Worm (Caenorhabditis elegans) whole organism, young adult: Measurements from ENCODE around the gene fat-1.

Source experiments
- B0261.1 ChIP-seq: sonication (generic microtip); optimal IDR thresholded peaks from 2 replicates; lab custom pipeline; 2016; ENCODE audit warnings: mild to moderate bottlenecking, missing genetic modification characterization, moderate library complexity, missing compliant biosample characterization
- lin-26 ChIP-seq: fragments of 200-800 bp; sonication (Bioruptor generic); IDR thresholded peaks from 2 replicates; pipeline ENCODE4 v1.3.6; 2022; ENCODE audit warnings: missing genetic modification reagents, missing genetic modification characterization, missing compliant biosample characterization
- lin-35 ChIP-seq, 3 experiments: fragments of 150-350 bp in 2 of 3; sonication (generic microtip) in 1 of 3; optimal IDR thresholded peaks; 2 replicates each; lab custom pipeline; 2014 to 2018; ENCODE audit warnings: missing biosample characterization in 3 of 3, missing genetic modification characterization in 3 of 3, missing genetic modification reagents in 3 of 3
- mcd-1 ChIP-seq: fragments of 200-800 bp; sonication (Bioruptor generic); IDR thresholded peaks from 2 replicates; pipeline ENCODE4 v1.3.6; 2022; ENCODE audit warnings: missing genetic modification reagents, missing genetic modification characterization, missing compliant biosample characterization
- snpc-1.3 ChIP-seq: sonication (generic microtip); optimal IDR thresholded peaks from 2 replicates; lab custom pipeline; 2017; ENCODE audit warnings: missing genetic modification characterization, mild to moderate bottlenecking, missing compliant biosample characterization, antibody characterized with exemption, moderate library complexity, missing genotype, missing genetic modification reagents; ENCODE audit not compliant: insufficient read depth

DNA sequence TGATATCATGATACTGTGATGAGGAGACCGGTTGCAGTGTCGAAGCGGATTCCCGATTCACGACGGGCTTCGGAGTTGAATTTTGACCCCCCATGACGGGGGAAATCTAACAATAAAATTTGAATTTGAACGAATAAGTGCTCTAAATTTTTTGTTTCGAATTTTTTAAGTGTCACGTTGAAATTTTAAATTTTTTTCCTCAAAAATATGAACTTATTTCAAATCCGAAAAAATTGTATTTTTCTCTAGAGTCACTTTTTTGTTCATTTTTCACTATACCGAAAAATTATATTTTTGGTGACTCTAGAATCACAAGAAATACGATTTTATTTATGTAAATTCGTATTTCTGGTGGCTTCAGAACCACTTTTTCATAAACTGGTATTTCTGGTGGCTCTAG is 43.0 kb downstream of the fat-1 start, which contains the start of gene W02A2.8:
- TF ChIP-seq B0261.1 (tag; lab: Kevin White, UChicago) (no peak), mcd-1 (GFP tag; lab: Robert Waterston, UW) (no peak), snpc-1.3 (no peak), lin-26 (GFP tag; lab: Robert Waterston, UW) (no peak), lin-35 (GFP tag; optimal IDR thresholded peaks at IDR 0.05; lab: Kevin White, UChicago) (no peak)
